Fruit fly (Drosophila melanogaster) whole organism: ENCODE measurements around the gene CG14054.
A peak's percentile ranks its signal among the peaks of the same experiment; 100 is the strongest.

Experiments used
- CG8478 ChIP-seq: fragments of >200 bp; optimal IDR thresholded peaks from 2 replicates; lab custom pipeline; 2018; ENCODE audit warnings: inconsistent platforms
- Dll ChIP-seq: fragments of >200 bp; optimal IDR thresholded peaks from 2 replicates; lab custom pipeline; 2017
- EcR ChIP-seq, 2 experiments: fragments of >200 bp; optimal IDR thresholded peaks; 2 replicates each; lab custom pipeline; 2017; ENCODE audit warnings: missing biosample characterization in 2 of 2, missing genetic modification characterization in 2 of 2, missing genetic modification reagents in 2 of 2
- pan ChIP-seq: fragments of >200 bp; optimal IDR thresholded peaks from 2 replicates; lab custom pipeline; 2017
- psq ChIP-seq: fragments of >200 bp; optimal IDR thresholded peaks from 2 replicates; lab custom pipeline; 2017
- usp ChIP-seq: fragments of >200 bp; optimal IDR thresholded peaks from 2 replicates; lab custom pipeline; 2017; ENCODE audit warnings: missing biosample characterization, missing genetic modification characterization, mixed read lengths

Gene CG14054

DNA sequence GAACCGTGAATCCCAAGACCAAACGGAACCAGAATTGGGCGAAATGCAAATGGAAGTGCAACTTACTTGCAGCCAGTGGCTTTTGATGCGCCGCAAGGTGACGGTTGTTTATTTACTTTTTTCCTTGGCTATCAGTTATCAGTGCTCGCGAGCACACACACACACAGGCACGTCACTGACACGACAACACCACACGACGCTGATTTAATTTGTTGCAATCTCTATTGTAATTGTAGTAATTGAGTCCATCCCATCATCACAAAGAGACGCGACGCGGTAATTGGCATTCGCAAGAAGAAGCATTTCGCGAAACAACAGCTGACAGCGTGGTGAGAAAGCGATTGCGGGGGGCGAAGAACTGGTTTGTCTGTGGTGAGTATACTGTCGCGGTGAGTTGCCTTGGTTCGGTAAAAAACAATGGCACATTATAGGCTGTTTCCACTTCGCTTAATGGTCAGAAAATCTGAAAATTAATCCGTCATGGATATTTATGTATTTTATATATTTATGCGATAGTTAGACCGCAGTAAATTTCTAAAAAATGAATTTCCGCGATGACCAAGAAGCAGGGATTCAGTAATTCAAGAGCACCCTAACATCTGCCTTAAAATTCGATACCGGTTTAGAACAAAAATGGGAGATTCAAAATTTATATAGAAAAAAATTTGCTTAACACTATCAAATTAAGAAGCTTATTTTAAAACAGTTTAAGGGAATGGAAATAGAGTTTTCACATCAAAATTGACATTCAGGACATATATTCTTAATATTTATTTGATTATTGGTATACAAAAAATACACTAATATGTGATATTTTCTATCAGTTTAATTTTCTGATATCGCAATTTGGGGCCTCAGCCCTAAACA is 23.9 kb downstream of the CG14054 start, which contains the start of the genes Actn and usp:
Gene Actn, minus strand, starts transcription at position 331 of the 867 bp plus-strand sequence.
Gene usp, minus strand, starts transcription at position 331 of the 867 bp plus-strand sequence.
- TF ChIP-seq pan (no peak), EcR (GFP tag; optimal IDR thresholded peaks at IDR 0.05; lab: Kevin White, UChicago) (no peak), Dll (peak; percentile 39)

DNA sequence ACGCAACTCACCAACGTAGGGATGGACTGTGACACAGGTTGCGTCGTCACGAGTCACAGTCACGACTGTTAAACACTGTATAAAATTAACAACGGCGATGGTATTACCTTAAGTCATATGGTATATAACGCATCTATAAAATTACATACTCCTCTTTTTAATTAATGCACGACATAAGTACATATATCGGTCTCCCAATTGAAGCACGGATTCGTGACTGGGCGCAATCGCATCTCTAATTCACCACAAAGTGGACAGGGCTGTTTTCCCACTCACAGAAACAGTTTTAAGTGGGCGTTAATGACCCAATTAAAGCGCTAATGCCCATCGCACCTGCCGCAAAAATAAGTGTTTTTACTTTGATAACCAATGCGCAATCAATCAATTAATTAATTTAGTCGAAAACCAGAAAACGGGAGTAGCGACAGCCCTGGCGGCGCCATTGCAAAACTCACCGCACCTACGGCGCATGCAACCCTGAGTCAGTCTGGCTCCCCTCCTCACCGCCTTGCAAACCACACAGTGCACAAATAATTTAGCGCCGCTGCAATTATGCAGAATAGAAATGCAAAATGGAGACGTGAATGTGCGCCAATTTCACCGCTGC is 24.7 kb downstream of the CG14054 start, which contains the start of gene CG4313:
Gene CG4313, plus strand, starts transcription at position 557 of the 607 bp plus-strand sequence.
- TF ChIP-seq CG8478 (lab: Kevin White, UChicago) (no peak), usp (no peak), pan (no peak), psq (lab: Kevin White, UChicago) (no peak), Dll (no peak), EcR (GFP tag; optimal IDR thresholded peaks at IDR 0.05; lab: Kevin White, UChicago) (no peak)

DNA sequence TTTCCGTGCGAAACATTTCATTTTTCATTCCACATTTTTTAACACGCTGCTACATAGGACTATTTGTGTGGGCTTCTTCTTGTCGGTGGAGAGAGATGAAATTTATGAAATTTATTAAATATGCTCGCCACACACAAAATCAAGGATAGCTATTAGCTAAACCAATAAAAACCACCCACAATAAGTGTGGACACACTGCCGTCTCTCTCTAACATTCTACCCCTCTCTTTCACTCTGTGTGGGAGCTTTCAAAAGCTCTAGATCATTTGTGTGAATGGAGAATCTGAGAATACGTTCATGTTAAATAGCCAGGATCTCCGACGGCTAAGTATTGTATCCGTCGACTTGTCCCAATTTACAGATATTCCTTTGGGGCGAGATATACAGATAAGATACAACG is 28.6 kb downstream of the CG14054 start:
- TF ChIP-seq Dll (no peak), psq (lab: Kevin White, UChicago) (no peak)

DNA sequence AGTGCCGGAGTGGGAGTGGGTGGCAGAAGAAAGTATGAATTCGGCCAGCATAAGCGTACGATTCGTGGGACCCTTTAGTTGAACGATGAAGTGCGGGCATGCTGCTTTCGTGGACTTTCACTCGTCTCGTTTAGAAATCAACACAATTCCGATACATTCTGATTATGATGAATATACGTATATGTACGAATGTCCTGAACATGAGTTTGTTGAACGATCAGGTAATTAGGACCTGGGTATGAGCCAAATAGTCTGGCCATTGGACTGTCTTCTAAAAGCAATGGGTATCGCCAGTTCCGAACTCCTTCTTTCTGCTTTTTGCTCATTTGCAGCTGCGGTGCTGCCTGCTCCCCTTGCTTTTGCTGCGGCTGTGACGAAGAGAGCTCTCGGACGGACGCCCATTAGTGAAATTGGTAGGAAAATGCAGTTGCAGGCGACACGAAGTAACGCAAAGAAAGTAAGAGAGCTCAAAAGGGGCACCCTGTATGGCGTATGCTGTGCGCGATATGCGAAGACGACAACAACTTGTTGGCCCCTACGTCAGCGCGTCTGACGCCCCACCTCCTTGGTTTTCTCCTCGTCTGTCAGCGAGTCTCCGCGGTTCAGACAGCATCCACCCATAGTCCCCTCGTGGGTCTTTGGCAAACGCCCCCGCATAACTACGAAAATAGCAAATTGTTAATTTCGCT is 29.2 kb downstream of the CG14054 start:
- no peak for TF ChIP-seq CG8478 (lab: Kevin White, UChicago)
- TF ChIP-seq usp = no peak
- TF ChIP-seq EcR (GFP tag; optimal IDR thresholded peaks at IDR 0.05; lab: Kevin White, UChicago) = no peak
- no peak for TF ChIP-seq Dll
- TF ChIP-seq psq (lab: Kevin White, UChicago) = no peak
- peak; percentile 92 for TF ChIP-seq pan

DNA sequence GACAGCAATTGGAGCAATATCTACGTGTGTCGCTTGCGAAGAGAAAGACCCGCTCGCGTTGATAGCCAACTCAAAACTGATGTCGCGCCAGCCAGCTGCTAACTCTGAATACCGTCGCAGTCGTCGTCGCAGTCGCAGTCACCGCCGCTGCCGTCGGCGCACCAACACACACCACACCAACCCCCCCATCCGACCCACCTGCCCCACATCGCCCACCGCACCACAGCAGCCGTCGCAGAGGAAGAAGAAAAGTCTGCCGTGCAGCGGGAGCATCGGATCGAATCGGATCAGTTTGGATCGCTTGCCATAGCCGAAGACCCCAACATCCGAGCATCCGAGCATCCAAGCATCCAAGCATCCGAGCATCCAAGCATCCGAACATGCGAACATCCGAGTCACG is 29.8 kb downstream of the CG14054 start:
- TF ChIP-seq psq (lab: Kevin White, UChicago) (no peak), EcR (GFP tag; optimal IDR thresholded peaks at IDR 0.05; lab: Kevin White, UChicago) (no peak)

DNA sequence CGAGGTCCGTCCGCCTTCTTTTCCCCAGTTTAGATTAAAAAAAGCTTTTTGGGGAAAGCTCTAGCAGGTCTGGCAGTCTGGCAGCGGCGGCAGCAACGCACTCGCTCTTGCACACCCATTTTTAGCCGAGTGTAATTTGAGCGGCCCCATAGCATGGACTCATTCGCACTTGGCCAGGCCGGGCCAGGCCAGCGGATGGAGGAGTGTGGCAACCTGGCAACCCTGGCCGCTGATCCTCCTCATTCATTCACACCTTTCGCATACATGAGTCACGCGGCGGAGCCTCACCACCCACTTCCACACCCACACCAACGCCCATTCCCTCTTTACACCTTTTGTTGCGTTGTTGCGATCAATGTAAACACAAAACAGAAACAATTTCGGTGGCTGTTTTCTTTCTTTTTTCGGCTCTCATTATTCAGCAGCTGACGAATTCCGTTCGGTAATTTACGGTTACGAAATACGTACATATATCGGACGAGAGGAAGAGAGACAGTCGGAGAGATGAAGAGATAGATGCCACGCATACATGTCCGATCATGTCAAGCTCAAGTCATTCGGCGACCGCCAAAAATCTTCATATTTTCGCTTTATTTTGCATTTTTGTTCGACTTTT is 33.2 kb downstream of the CG14054 start:
- TF ChIP-seq usp (no peak), EcR (GFP tag; optimal IDR thresholded peaks at IDR 0.05; lab: Kevin White, UChicago) (no peak), Dll (no peak), CG8478 (lab: Kevin White, UChicago) (no peak), pan (no peak), psq (lab: Kevin White, UChicago) (no peak)

DNA sequence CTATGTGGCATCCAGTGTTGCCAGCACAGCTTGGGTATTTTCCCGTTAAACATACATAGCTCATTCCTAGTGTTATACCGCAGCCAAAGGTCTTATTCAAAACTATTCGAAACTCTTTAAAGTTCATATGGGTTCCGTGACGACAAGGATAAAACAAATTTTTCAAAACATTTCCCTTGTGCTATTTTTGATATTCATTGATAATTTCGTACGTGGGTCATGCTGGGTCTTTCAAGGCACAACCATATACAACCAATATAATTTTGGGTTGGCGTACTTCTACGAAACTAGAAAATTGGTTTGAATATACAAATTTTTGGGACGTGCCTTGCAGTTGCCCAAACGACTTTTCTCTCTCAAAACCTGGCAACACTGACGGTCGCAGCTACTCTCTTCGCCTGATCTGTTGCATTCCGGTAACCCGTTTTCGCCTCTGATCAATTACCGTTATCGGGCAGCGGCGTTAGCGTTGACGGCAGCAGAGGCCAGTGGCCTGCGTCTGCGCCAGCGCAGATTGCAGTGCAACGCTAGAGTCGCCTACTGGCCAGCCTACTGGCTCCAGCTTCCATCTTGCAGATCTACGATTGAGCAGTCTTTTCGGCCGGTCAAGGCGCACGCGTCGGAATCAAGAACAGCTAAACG is 33.9 kb downstream of the CG14054 start:
- TF ChIP-seq usp (no peak), Dll (no peak), EcR (GFP tag; optimal IDR thresholded peaks at IDR 0.05; lab: Kevin White, UChicago) (no peak), psq (lab: Kevin White, UChicago) (no peak), pan (no peak), CG8478 (lab: Kevin White, UChicago) (no peak)

DNA sequence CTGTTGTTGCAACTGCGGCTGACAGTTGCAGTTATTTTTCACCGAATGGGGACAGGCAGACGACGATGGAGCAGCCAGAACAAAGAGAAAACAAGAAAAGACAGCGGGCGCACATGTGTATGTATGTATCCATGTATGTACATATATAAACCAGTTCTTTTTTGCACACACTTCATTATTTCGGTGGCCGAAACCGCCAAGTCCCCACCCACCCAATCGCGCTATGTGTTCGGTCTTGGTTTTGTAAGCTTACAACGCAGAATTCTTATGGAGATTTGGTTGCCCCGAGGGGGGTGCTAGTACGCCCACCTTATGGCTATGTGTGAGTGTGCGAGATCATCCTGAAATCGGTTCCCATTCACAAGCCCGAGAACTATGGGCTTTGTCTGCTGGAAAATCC is 34.9 kb downstream of the CG14054 start:
- TF ChIP-seq pan = no peak
- no peak for TF ChIP-seq EcR (GFP tag; optimal IDR thresholded peaks at IDR 0.05; lab: Kevin White, UChicago)
- no peak for TF ChIP-seq CG8478 (lab: Kevin White, UChicago)
- TF ChIP-seq usp = no peak
- TF ChIP-seq psq (lab: Kevin White, UChicago) = no peak
- no peak for TF ChIP-seq Dll

DNA sequence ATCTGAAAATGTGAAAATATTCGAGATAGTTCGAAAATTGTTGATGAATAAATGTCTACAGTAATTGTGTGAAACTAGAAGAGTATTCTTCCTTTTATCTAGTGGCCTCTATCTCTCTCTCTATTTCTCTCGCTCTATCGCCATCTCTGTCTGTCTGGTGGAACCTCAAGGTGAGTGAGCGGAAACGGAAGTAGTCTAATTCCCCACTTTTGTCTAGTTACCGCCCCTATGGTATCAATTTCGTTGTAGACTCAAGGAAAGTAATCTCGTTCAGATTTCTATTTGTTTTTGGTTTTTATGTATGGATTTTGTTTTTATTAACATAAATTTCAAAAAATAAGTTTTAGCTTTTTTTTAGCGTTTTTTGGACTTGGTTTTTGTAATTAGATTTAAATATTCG is 41.3 kb downstream of the CG14054 start:
- TF ChIP-seq EcR (GFP tag; optimal IDR thresholded peaks at IDR 0.05; lab: Kevin White, UChicago) (no peak), psq (lab: Kevin White, UChicago) (no peak), pan (no peak), Dll (no peak), CG8478 (lab: Kevin White, UChicago) (no peak), usp (no peak)
